Worm (Caenorhabditis elegans): Measurements from ENCODE around the gene rpl-39.

Gene rpl-39

ce11 chrV:7726927-7727326, 49.0 kb downstream of the rpl-39 start:
- TF ChIP-seq ztf-11 (tag; optimal IDR thresholded peaks at IDR 0.05) (no peak), nfya-1 (tag; optimal IDR thresholded peaks at IDR 0.05; ENCODE audit: insufficient read depth) (peak; percentile 18), nhr-67 (tag; optimal IDR thresholded peaks at IDR 0.05) (no peak), jun-1 (tag; optimal IDR thresholded peaks at IDR 0.05) (no peak), R02D3.7 (tag; optimal IDR thresholded peaks at IDR 0.05) (no peak), elt-2 (tag; optimal IDR thresholded peaks at IDR 0.05) (no peak)

DNA sequence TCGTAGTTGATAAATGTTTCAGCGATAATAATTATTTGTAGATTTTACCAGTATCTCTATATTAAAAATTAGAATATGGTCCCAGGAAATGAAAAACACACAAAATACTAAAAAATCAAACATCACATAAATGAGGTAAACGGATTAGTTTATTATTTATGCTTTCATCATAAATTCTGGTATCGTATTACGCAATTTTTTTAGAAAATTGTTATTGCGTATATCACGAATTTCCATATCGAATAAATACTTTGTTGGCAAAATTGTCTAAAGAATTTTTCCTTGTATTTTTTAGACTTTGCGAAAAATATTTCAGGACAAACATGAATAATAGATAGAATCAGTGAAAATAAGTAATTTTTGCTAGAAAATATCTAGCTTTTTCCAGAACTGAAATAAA, 49.7 kb downstream of the rpl-39 start:
- TF ChIP-seq nhr-25 (tag; optimal IDR thresholded peaks at IDR 0.05) (no peak), nhr-11 (tag; optimal IDR thresholded peaks at IDR 0.05) (no peak), elt-1 (tag; optimal IDR thresholded peaks at IDR 0.05) (no peak), elt-3 (tag; optimal IDR thresholded peaks at IDR 0.05) (no peak), ceh-9 (tag; optimal IDR thresholded peaks at IDR 0.05) (no peak), lsy-12 (tag; optimal IDR thresholded peaks at IDR 0.05) (no peak), egl-5 (tag; optimal IDR thresholded peaks at IDR 0.05) (no peak), mml-1 (tag; optimal IDR thresholded peaks at IDR 0.05) (no peak), ztf-4 (tag; optimal IDR thresholded peaks at IDR 0.05) (no peak), ZK546.5 (tag; optimal IDR thresholded peaks at IDR 0.05) (no peak), sea-2 (GFP tag; optimal IDR thresholded peaks at IDR 0.05) (no peak)
